Worm (Caenorhabditis elegans): Measurements from ENCODE around the gene mtr-4.

The mtr-4 gene

DNA sequence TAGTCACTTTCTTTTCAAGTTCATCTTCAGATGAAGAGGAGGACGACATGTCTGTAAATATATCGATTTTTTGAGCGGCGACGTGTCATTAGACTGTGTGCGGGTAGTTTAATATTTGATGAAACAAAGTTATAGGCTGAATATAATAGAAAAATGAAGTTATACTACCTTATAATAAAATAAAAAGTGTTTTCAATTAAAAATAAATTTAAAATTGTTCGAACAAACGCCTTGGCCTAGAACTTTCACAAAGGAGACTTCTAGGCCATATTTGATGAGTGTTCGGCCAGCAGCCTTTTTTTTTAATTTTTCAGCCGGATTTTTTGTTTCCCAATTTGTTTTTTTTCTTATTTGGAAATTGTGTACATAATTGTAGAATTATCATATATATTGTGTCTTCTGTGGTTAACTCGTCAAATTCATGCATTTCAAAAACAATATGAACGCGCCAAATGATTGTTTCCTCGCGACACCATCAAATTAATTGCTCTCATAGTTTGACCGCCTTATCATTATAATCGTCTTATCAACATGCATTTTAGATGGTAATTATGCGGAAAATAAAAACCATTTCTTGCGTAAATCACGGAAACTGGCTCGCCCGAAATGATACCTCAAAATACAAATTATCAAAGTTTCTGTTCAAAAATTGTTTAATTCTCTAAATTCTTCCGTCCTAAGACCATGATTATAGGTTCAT lies 28.0 kb upstream of the mtr-4 start, which contains the start of gene T13F2.2:
TSS of gene T13F2.2 (minus strand) at position 51 of the 700 bp plus-strand sequence.
- TF ChIP-seq ceh-36 (tag; optimal IDR thresholded peaks at IDR 0.05) (no peak), F13C5.2 (tag; optimal IDR thresholded peaks at IDR 0.05) (no peak), pes-1 (GFP tag; IDR thresholded peaks at IDR 0.05) (no peak), hnd-1 (tag; optimal IDR thresholded peaks at IDR 0.05) (no peak)

DNA sequence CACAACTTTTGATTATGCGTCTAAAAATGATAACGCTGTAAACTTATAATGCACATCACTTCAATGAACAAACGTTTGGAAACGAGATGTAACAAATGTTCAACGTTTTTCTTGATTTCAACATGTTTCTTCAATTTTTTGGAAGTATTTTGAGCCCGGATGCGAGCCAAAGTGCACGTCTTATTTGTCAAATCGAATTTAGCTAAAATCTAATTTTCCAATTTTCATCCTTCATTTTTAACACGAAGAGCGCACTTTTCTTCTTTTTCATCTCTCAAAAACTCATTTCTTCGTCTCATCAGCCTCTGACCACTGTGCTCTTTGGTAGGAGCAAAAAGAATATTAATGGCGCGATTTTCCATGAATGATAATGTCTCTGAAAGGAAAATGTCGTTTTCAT lies 27.2 kb upstream of the mtr-4 start:
- no peak for TF ChIP-seq tbx-11 (GFP tag; IDR thresholded peaks at IDR 0.05)

DNA sequence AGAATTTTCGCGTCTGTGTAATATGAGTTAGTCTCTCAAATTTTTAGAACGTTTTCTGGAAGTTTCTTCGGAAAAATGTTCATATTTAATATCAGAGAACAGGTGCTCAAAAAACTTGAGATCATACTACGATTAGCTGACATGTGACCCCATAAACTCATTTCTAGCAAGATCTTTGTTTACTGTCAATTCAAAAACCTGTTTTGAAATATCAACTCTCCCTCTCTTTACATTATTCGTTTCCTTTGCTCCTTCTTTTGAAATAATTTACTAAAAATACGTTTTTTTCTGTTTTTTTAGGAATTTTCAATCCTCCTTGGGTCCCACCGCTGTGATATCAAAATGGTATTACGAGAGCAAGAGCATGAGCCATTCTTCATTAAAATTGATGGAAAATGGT lies 26.4 kb upstream of the mtr-4 start, which contains the start of gene fat-4:
TSS of gene fat-4 (plus strand) at position 301 of the 400 bp plus-strand sequence.
- no peak for TF ChIP-seq B0310.2 (tag; optimal IDR thresholded peaks at IDR 0.05)
- no peak for TF ChIP-seq hmg-4 (GFP tag; optimal IDR thresholded peaks at IDR 0.05)
- TF ChIP-seq F13C5.2 (tag; optimal IDR thresholded peaks at IDR 0.05): no peak
- TF ChIP-seq ceh-13 (GFP tag; optimal IDR thresholded peaks at IDR 0.05): no peak
- no peak for TF ChIP-seq hmbx-1 (tag; optimal IDR thresholded peaks at IDR 0.05)
- no peak for TF ChIP-seq tbx-11 (GFP tag; IDR thresholded peaks at IDR 0.05)
- no peak for TF ChIP-seq sea-1 (GFP tag; conservative IDR thresholded peaks at IDR 0.05)
- no peak for TF ChIP-seq aly-1 (tag; optimal IDR thresholded peaks at IDR 0.05)
- no peak for TF ChIP-seq ets-7 (tag; optimal IDR thresholded peaks at IDR 0.05)
- TF ChIP-seq flt-1 (GFP tag; IDR thresholded peaks at IDR 0.05): no peak
- TF ChIP-seq tra-4 (tag; optimal IDR thresholded peaks at IDR 0.05): no peak
- TF ChIP-seq pes-1 (GFP tag; IDR thresholded peaks at IDR 0.05): no peak
- TF ChIP-seq tbx-37 (GFP tag; conservative IDR thresholded peaks at IDR 0.05): no peak
- no peak for TF ChIP-seq ceh-36 (tag; optimal IDR thresholded peaks at IDR 0.05)
- TF ChIP-seq scrt-1 (GFP tag; IDR thresholded peaks at IDR 0.05): no peak
- TF ChIP-seq hnd-1 (tag; optimal IDR thresholded peaks at IDR 0.05): no peak

DNA sequence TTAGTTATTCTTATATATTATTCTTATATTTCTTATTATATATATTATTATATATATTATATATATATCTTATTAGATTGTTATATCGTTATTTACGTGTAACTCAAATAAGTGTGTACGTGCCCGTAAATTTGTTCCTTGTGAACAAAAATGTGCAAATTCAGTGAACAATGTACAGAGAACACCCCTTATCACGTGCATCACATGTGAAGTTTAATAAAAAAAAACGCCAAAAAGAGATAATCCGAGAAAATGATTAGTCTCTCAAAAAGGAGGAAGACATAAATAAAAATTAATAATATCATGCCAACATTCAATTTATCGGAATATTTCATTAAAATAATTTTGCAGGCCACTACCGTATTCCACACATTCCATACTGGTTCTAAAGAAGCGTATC lies 25.8 kb upstream of the mtr-4 start:
- TF ChIP-seq scrt-1 (GFP tag; IDR thresholded peaks at IDR 0.05): no peak

DNA sequence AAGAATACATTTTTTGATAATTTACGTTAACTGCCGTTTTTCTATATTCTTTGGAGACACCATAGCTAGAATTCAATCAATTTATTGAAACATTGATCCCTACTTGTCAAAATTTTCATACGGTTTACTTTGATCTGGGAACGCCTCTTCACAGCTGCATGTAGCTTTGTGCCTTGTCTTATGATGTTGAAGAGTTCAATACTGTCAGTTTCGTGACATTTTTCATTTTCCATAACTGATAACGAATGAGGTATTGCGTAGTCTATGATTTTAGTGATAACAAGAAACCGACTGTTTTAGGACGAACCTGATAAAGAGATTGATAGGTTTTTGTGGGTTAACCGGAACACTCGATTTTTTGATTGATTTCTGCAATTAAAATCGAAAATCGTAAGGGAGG lies 24.1 kb upstream of the mtr-4 start:
- TF ChIP-seq hnd-1 (tag; optimal IDR thresholded peaks at IDR 0.05) (no peak), ama-1 (optimal IDR thresholded peaks at IDR 0.05) (no peak), aly-1 (tag; optimal IDR thresholded peaks at IDR 0.05) (no peak), B0310.2 (tag; optimal IDR thresholded peaks at IDR 0.05) (no peak)

DNA sequence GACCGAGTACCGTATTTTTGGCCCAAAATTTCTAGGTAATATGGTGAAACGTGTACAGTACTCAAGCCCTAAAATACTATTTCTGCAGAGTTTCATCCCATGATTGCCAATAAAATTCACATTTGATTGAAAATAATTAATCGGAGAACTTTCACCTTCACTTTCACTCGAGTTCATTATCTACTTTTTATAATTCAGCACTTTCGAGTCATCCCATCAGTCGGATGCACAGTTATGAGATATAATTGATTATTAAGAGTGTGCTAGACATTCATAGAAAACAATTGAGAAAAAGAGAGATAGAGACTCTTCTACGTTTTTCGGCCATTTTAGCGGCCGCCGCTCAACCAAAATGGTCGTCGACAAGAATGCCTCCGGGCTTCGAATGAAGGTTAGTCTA lies 22.8 kb upstream of the mtr-4 start, which contains the start of gene fat-3:
TSS of gene fat-3 (plus strand) at position 313 of the 400 bp plus-strand sequence.
- TF ChIP-seq tra-4 (tag; optimal IDR thresholded peaks at IDR 0.05) (no peak), hmg-4 (GFP tag; optimal IDR thresholded peaks at IDR 0.05) (no peak), B0310.2 (tag; optimal IDR thresholded peaks at IDR 0.05) (no peak), aly-1 (tag; optimal IDR thresholded peaks at IDR 0.05) (no peak), tbx-37 (GFP tag; conservative IDR thresholded peaks at IDR 0.05) (no peak), ets-7 (tag; optimal IDR thresholded peaks at IDR 0.05) (no peak), hmbx-1 (tag; optimal IDR thresholded peaks at IDR 0.05) (no peak), ceh-36 (tag; optimal IDR thresholded peaks at IDR 0.05) (no peak), scrt-1 (GFP tag; IDR thresholded peaks at IDR 0.05) (no peak), pes-1 (GFP tag; IDR thresholded peaks at IDR 0.05) (no peak), tbx-11 (GFP tag; IDR thresholded peaks at IDR 0.05) (no peak), ama-1 (optimal IDR thresholded peaks at IDR 0.05) (no peak)

DNA sequence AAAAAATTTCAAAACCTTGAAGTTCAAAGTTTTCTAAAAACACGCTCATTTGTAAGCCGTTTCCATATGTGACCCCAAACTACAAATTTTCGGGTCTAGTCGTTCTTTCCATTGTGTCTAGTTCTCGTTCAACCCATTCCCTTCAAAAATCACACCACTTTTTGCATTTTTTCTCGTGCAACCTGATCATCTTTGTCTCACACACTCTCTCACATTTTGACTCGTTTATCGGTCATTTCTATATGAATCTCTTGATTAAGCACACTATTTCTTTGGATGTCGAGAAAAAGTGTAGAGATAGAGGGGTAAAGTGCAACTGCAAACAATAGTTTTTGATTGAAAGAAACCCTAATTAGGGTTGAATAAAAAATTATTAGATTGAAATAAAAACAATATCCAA lies 21.9 kb upstream of the mtr-4 start:
- TF ChIP-seq hnd-1 (tag; optimal IDR thresholded peaks at IDR 0.05): no peak
- no peak for TF ChIP-seq ceh-36 (tag; optimal IDR thresholded peaks at IDR 0.05)
- no peak for TF ChIP-seq tbx-11 (GFP tag; IDR thresholded peaks at IDR 0.05)
- no peak for TF ChIP-seq aly-1 (tag; optimal IDR thresholded peaks at IDR 0.05)
- no peak for TF ChIP-seq sea-1 (GFP tag; conservative IDR thresholded peaks at IDR 0.05)
- no peak for TF ChIP-seq scrt-1 (GFP tag; IDR thresholded peaks at IDR 0.05)
- TF ChIP-seq flt-1 (GFP tag; IDR thresholded peaks at IDR 0.05): no peak
- TF ChIP-seq pes-1 (GFP tag; IDR thresholded peaks at IDR 0.05): no peak
- TF ChIP-seq tra-4 (tag; optimal IDR thresholded peaks at IDR 0.05): no peak
- TF ChIP-seq ets-7 (tag; optimal IDR thresholded peaks at IDR 0.05): no peak
- TF ChIP-seq F13C5.2 (tag; optimal IDR thresholded peaks at IDR 0.05): no peak
- no peak for TF ChIP-seq B0310.2 (tag; optimal IDR thresholded peaks at IDR 0.05)
- TF ChIP-seq hmbx-1 (tag; optimal IDR thresholded peaks at IDR 0.05): no peak
- TF ChIP-seq hmg-4 (GFP tag; optimal IDR thresholded peaks at IDR 0.05): no peak
- no peak for TF ChIP-seq ceh-13 (GFP tag; optimal IDR thresholded peaks at IDR 0.05)
- no peak for TF ChIP-seq ama-1 (optimal IDR thresholded peaks at IDR 0.05)
- no peak for TF ChIP-seq tbx-37 (GFP tag; conservative IDR thresholded peaks at IDR 0.05)

DNA sequence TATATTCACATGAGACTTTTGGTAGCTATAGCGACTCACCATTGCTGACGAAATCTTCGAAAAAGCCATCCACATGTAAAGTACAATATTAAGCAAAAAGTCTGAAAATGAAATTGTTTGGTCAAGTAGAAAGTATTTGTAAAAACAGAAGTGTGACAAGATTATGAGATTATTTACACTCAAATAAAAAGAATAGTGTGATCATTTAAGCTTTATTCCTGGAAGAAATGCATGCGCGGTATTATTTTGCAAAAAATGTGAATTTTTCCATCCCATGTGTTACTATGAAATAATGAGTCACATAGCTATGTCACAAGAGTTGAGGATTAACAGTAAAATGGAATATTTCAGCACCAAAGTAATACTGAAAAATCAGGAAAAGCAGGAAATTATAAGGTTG lies 14.9 kb upstream of the mtr-4 start, which contains the start of gene dct-15:
TSS of gene dct-15 (minus strand) at position 101 of the 400 bp plus-strand sequence.
- no peak for TF ChIP-seq tra-4 (tag; optimal IDR thresholded peaks at IDR 0.05)
- TF ChIP-seq ets-7 (tag; optimal IDR thresholded peaks at IDR 0.05): no peak
- no peak for TF ChIP-seq scrt-1 (GFP tag; IDR thresholded peaks at IDR 0.05)
- no peak for TF ChIP-seq aly-1 (tag; optimal IDR thresholded peaks at IDR 0.05)
- no peak for TF ChIP-seq B0310.2 (tag; optimal IDR thresholded peaks at IDR 0.05)
- no peak for TF ChIP-seq tbx-11 (GFP tag; IDR thresholded peaks at IDR 0.05)
- TF ChIP-seq hmbx-1 (tag; optimal IDR thresholded peaks at IDR 0.05): no peak
- TF ChIP-seq hmg-4 (GFP tag; optimal IDR thresholded peaks at IDR 0.05): no peak
- no peak for TF ChIP-seq sea-1 (GFP tag; conservative IDR thresholded peaks at IDR 0.05)
- TF ChIP-seq pes-1 (GFP tag; IDR thresholded peaks at IDR 0.05): no peak
- no peak for TF ChIP-seq ceh-36 (tag; optimal IDR thresholded peaks at IDR 0.05)
- TF ChIP-seq flt-1 (GFP tag; IDR thresholded peaks at IDR 0.05): no peak
